Worm (Caenorhabditis elegans) whole organism, L3 larva: ENCODE results near the gene H03G16.1.

Experiments
- ZK546.5 ChIP-seq: sonication (generic microtip); optimal IDR thresholded peaks from 2 replicates; lab custom pipeline; 2017; ENCODE audit warnings: missing biosample characterization, missing genetic modification characterization
- aly-2 ChIP-seq: fragments of 150-350 bp; optimal IDR thresholded peaks from 2 replicates; lab custom pipeline; 2014; ENCODE audit warnings: missing biosample characterization, missing genetic modification characterization
- ama-1 ChIP-seq: fragments of 150-350 bp; optimal IDR thresholded peaks from 2 replicates; lab custom pipeline; 2018
- ceh-82 ChIP-seq: fragments of 150-350 bp; optimal IDR thresholded peaks from 2 replicates; lab custom pipeline; 2014; ENCODE audit warnings: missing biosample characterization, missing genetic modification characterization
- egl-27 ChIP-seq: sonication (generic microtip); optimal IDR thresholded peaks from 4 replicates; lab custom pipeline; 2017; ENCODE audit warnings: missing biosample characterization, missing genetic modification reagents, missing genetic modification characterization
- egl-5 ChIP-seq: fragments of 150-350 bp; optimal IDR thresholded peaks from 2 replicates; lab custom pipeline; 2017; ENCODE audit warnings: missing biosample characterization, missing genetic modification reagents, missing genetic modification characterization, inconsistent platforms
- elt-1 ChIP-seq: fragments of 150-350 bp; optimal IDR thresholded peaks from 2 replicates; lab custom pipeline; 2014; ENCODE audit warnings: missing biosample characterization, missing genetic modification characterization
- elt-2 ChIP-seq: sonication (generic microtip); optimal IDR thresholded peaks from 2 replicates; lab custom pipeline; 2016; ENCODE audit warnings: missing genetic modification reagents, mild to moderate bottlenecking, missing genetic modification characterization, missing compliant biosample characterization
- eor-1 ChIP-seq, 2 experiments: fragments of 150-350 bp; optimal IDR thresholded peaks; 2 replicates each; lab custom pipeline; 2014 to 2018; ENCODE audit warnings: missing biosample characterization in 2 of 2, missing genetic modification characterization in 2 of 2
- fkh-10 ChIP-seq: sonication (generic microtip); optimal IDR thresholded peaks from 2 replicates; lab custom pipeline; 2017; ENCODE audit warnings: missing biosample characterization, missing genetic modification reagents, missing genetic modification characterization
- fkh-2 ChIP-seq: fragments of 150-350 bp; optimal IDR thresholded peaks from 2 replicates; lab custom pipeline; 2014; ENCODE audit warnings: missing biosample characterization, missing genetic modification reagents, missing genetic modification characterization
- hmg-11 ChIP-seq: sonication (generic microtip); optimal IDR thresholded peaks from 2 replicates; lab custom pipeline; 2016; ENCODE audit warnings: missing genetic modification characterization, missing compliant biosample characterization
- jun-1 ChIP-seq: fragments of 150-350 bp; optimal IDR thresholded peaks from 2 replicates; lab custom pipeline; 2014; ENCODE audit warnings: missing biosample characterization, missing genetic modification reagents, missing genetic modification characterization
- lsy-12 ChIP-seq: sonication (generic microtip); optimal IDR thresholded peaks from 2 replicates; lab custom pipeline; 2016; ENCODE audit warnings: mild to moderate bottlenecking, missing genetic modification characterization, missing compliant biosample characterization
- mdl-1 ChIP-seq: fragments of 150-350 bp; optimal IDR thresholded peaks from 2 replicates; lab custom pipeline; 2014; ENCODE audit warnings: missing biosample characterization, missing genetic modification characterization
- nfya-1 ChIP-seq: sonication (generic microtip); optimal IDR thresholded peaks from 2 replicates; lab custom pipeline; 2017; ENCODE audit warnings: missing genetic modification characterization, mild to moderate bottlenecking, missing compliant biosample characterization, antibody characterized with exemption, moderate library complexity; ENCODE audit not compliant: insufficient read depth
- nhr-11 ChIP-seq: fragments of 150-350 bp; optimal IDR thresholded peaks from 2 replicates; lab custom pipeline; 2014; ENCODE audit warnings: missing biosample characterization, missing genetic modification characterization
- nhr-23 ChIP-seq: fragments of 150-350 bp; optimal IDR thresholded peaks from 2 replicates; lab custom pipeline; 2014; ENCODE audit warnings: missing biosample characterization, missing genetic modification reagents, missing genetic modification characterization
- nhr-237 ChIP-seq: fragments of 150-350 bp; optimal IDR thresholded peaks from 2 replicates; lab custom pipeline; 2014; ENCODE audit warnings: missing biosample characterization, missing genetic modification characterization
- nhr-28 ChIP-seq: fragments of 150-350 bp; optimal IDR thresholded peaks from 2 replicates; lab custom pipeline; 2014; ENCODE audit warnings: missing biosample characterization, missing genetic modification characterization
- nhr-67 ChIP-seq: fragments of 150-350 bp; optimal IDR thresholded peaks from 2 replicates; lab custom pipeline; 2014; ENCODE audit warnings: missing biosample characterization, missing genetic modification characterization
- nhr-77 ChIP-seq: fragments of 150-350 bp; optimal IDR thresholded peaks from 2 replicates; lab custom pipeline; 2014; ENCODE audit warnings: missing biosample characterization, missing genetic modification characterization
- pha-4 ChIP-seq: fragments of 150-350 bp; optimal IDR thresholded peaks from 2 replicates; lab custom pipeline; 2014; ENCODE audit warnings: missing biosample characterization, missing genetic modification reagents, missing genetic modification characterization
- pqm-1 ChIP-seq: fragments of 150-350 bp; optimal IDR thresholded peaks from 2 replicates; lab custom pipeline; 2017; ENCODE audit warnings: missing biosample characterization, missing genetic modification characterization, inconsistent platforms
- snpc-4 ChIP-seq: fragments of 150-350 bp; optimal IDR thresholded peaks from 2 replicates; lab custom pipeline; 2014; ENCODE audit warnings: missing biosample characterization, missing genetic modification characterization
- tbx-2 ChIP-seq: sonication (generic microtip); optimal IDR thresholded peaks from 2 replicates; lab custom pipeline; 2016; ENCODE audit warnings: mild to moderate bottlenecking, missing genetic modification characterization, missing compliant biosample characterization
- unc-62 ChIP-seq: fragments of 150-350 bp; sonication (generic microtip); optimal IDR thresholded peaks from 4 replicates; lab custom pipeline; 2014; ENCODE audit warnings: missing biosample characterization, missing genetic modification reagents, missing genetic modification characterization
- ztf-11 ChIP-seq: fragments of 150-350 bp; optimal IDR thresholded peaks from 2 replicates; lab custom pipeline; 2014; ENCODE audit warnings: missing biosample characterization, missing genetic modification characterization
- ztf-4 ChIP-seq: fragments of 150-350 bp; optimal IDR thresholded peaks from 2 replicates; lab custom pipeline; 2014; ENCODE audit warnings: missing biosample characterization, missing genetic modification characterization

Gene H03G16.1

DNA sequence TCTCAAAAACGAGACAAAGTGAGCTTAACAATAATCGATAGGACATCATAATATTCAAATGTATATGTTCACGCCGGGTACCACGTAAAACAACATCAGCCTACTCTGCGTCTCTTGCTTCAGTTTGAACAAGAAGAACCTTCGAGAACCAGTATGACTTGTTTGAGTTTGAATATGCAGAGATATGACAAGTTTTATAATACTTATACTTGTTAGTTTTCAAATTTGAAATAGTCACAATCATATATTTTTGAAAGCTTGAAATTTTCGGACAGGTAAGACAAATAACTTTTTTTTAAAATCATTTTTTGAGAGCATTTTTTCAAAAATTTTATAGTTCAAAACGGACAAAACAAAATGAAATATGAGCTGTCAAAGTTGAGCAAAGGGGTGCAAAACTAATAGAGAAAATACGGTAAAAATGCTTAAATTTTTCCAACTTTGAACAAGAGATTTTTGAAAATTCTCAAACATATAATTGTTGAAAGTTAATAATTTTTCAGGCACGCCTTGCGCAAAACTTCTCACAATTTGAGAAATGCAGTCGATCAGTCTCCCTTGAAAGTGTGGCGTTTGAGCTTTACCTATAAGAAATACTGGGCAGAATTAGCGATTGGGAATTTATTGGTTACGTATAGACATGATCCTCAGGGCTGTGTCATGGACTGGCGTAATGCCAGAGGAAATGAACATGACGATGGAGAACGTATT is at the start of gene H03G16.1:
TSS of gene H03G16.1 (plus strand) at position 661 of the 711 bp plus-strand sequence.
- TF ChIP-seq nhr-77 (tag; lab: Kevin White, UChicago) (no peak), nhr-28 (tag; lab: Kevin White, UChicago) (no peak), mdl-1 (tag; lab: Kevin White, UChicago) (no peak), elt-2 (tag; lab: Kevin White, UChicago) (no peak), nhr-237 (no peak), nhr-67 (tag; lab: Kevin White, UChicago) (no peak), egl-5 (tag; lab: Kevin White, UChicago) (no peak), nfya-1 (no peak), ama-1 (lab: Kevin White, UChicago) (no peak), egl-27 (tag; lab: Kevin White, UChicago) (no peak), elt-1 (tag; lab: Kevin White, UChicago) (no peak), tbx-2 (tag; lab: Kevin White, UChicago) (no peak), nhr-11 (tag; lab: Kevin White, UChicago) (no peak), fkh-2 (no peak)

DNA sequence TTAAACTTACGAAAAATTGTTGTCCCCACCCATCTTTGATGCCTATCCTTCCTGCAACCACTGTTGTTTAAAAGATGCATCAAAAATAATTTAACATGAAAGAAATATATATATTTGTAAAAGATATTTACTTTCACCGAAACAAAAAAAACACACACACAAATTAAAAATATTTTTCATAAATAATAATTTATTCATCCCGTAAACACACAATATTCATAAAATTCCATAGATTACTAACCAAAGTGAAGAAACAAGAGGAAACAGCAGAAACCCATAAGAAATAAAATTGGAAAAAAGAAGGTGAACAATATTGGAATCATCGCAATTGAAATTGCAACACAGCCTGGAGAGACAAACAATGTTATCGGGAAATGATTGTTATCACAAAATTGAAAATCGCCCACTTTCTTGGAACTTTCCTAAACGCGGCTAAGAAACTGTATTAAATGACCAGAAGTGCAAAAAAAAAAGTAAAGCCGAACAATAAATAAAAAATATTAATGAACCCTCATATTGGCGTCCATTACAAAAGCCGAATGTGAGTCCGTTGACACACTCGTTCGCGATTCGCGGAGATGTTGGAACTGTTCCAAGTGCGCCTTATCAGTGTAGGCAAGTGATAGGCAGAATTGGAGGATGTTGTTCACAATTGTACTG is 49.7 kb upstream of the H03G16.1 start, which contains the start of gene slc-25A18.1:
TSS of gene slc-25A18.1 (minus strand) at position 51 of the 660 bp plus-strand sequence.
- TF ChIP-seq unc-62 (GFP tag; lab: Kevin White, UChicago) (no peak), elt-2 (tag; lab: Kevin White, UChicago) (peak; percentile 50), ztf-11 (tag; lab: Kevin White, UChicago) (no peak), nhr-23 (tag; lab: Kevin White, UChicago) (no peak), nfya-1 (no peak)

DNA sequence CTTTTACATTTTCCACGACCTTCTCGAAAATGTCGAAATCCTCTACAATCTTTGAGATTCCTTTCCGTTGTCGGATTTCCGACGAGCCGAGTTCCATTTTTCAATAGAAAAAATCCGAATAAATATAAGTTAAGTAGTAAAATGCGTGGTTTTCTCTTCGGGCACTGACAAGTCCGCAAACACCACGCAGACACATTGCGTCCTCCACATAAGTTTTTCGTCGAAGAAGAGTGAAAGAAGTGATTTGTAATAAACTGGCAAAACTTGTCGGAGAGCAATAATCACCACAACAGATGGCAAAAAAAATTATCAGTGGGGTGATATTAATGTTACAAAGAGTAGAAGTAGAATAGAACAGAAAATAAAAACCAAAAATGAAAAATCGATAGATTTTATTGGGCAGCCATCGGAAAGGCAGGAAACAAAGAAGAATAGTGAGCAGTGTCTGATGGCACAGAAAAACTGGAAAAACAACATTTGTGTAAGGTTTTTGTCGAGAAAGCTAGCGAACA is 46.8 kb upstream of the H03G16.1 start, which contains the start of gene ergi-2:
TSS of gene ergi-2 (minus strand) at position 462 of the 512 bp plus-strand sequence.
- TF ChIP-seq elt-2 (tag; lab: Kevin White, UChicago) (peak; percentile 16), snpc-4 (tag; lab: Kevin White, UChicago) (peak; percentile 37), elt-1 (tag; lab: Kevin White, UChicago) (no peak), pha-4 (tag; lab: Kevin White, UChicago) (no peak), ceh-82 (no peak), egl-5 (tag; lab: Kevin White, UChicago) (peak; percentile 50), ztf-4 (no peak), egl-27 (tag; lab: Kevin White, UChicago) (no peak), hmg-11 (tag; lab: Kevin White, UChicago) (peak; percentile 16)

DNA sequence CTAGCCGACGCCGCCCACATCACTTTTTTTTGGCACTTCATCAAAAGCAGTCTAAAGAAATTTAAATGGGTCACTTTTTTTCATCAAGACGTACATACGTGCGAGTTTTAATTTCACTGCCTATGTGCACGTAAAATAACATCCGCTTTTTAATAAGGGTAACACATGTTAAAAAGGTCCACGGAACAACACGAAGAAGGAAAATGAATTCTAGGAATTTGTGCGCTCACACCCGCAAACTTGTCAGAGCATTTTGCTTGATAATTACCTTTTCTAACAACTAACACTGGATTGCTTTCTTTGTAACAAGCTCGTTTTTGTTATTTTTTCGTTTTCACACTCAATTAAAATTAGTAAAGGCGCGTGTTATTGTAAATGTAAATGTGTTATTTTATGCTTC is 45.0 kb upstream of the H03G16.1 start:
- TF ChIP-seq ztf-11 (tag; lab: Kevin White, UChicago) (no peak), lsy-12 (tag; lab: Kevin White, UChicago) (no peak), fkh-10 (no peak), eor-1 (tag; optimal IDR thresholded peaks at IDR 0.05; lab: Kevin White, UChicago) (no peak), egl-27 (tag; lab: Kevin White, UChicago) (no peak), ZK546.5 (no peak)

DNA sequence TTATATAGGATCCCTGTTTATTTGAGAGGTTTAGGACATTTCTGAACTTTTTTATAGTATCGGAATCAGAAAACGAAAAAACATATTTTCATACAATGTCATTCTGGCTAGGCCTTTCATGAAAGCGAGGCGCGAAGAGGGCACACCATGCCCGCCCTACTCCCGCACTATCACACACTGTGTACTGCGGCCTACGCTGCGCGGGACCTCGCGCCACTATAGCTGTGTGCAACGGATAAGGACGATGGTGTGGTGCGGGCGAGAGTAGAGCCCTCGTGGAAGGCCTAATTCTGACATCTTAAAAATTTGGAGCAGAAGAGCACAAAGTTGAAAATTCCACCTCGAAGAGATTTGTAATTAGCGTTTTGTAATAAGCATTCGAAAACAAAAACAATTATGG is 42.7 kb upstream of the H03G16.1 start:
- no peak for TF ChIP-seq aly-2 (tag; lab: Kevin White, UChicago)
- TF ChIP-seq ama-1 (lab: Kevin White, UChicago), result no peak
- no peak for TF ChIP-seq nhr-237

DNA sequence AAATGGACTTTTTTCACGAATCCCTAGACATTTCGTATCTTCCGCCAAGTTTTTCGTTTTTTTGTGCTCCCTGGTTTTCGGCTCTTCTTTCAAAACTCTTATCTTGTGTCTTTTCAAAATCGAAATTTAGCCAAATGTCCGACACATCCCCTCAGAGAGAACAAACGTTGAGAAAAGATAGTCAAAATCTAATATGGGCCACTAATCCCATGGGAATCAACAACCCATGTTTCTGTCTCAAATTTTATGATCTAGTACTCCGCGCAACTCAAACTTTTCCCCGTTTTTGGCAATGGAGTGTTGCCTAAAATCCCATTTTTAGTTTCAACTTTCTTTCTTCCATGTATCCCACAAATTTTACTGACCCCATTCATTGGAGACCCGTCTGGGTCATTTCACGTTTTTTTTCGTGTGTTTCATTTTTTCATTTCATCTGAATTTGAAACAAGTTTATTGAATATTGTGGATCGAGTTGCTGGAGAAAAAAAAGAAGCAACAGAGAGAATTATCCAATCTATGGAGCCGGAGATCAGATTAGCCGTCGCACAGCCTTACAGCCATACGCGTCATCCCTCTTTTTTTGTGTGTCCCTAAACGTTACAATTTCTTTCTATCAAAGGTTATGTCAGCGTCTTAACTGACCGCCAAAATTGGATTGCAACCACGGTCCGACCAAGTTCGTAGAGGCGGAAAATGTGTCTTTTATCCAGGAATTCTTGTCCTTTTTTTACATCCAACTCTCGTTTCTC is 42.0 kb upstream of the H03G16.1 start:
- TF ChIP-seq fkh-10 (peak; percentile 84), nhr-28 (tag; lab: Kevin White, UChicago) (no peak), pqm-1 (tag; lab: Kevin White, UChicago) (no peak), nhr-67 (tag; lab: Kevin White, UChicago) (no peak), nfya-1 (no peak), egl-5 (tag; lab: Kevin White, UChicago) (no peak), hmg-11 (tag; lab: Kevin White, UChicago) (no peak), jun-1 (no peak), nhr-77 (tag; lab: Kevin White, UChicago) (no peak)
